Worm (Caenorhabditis elegans): ENCODE data around the gene M03B6.4.

DNA sequence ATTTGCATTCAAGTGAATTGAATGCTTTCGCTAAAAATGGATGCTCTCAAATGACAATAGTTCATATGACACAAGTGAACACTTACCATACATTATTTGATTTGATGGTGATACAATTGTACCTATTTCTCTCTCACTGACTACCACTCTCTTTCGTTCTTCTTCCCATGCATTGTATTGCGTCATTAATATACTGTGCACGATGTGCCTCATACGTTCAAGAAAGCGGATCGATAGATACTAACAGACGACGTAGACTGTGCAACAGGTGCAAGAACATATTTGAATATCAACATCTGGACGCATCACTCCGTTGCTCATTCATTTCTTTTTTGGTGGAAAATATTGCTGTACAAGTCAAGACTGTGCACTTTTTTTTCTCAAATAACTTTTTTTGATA, at the start of gene M03B6.4:
- TF ChIP-seq egl-27 (tag; optimal IDR thresholded peaks at IDR 0.05) = no peak
- TF ChIP-seq nfya-1 (tag; optimal IDR thresholded peaks at IDR 0.05; ENCODE audit: insufficient read depth) = no peak
- no peak for TF ChIP-seq nhr-77 (tag; optimal IDR thresholded peaks at IDR 0.05)
- no peak for TF ChIP-seq ceh-16 (tag; optimal IDR thresholded peaks at IDR 0.05)
- no peak for TF ChIP-seq ceh-28 (tag; optimal IDR thresholded peaks at IDR 0.05)
- no peak for TF ChIP-seq skn-1 (tag; optimal IDR thresholded peaks at IDR 0.05)
- TF ChIP-seq sea-2 (GFP tag; optimal IDR thresholded peaks at IDR 0.05) = no peak
- TF ChIP-seq nhr-25 (tag; optimal IDR thresholded peaks at IDR 0.05) = no peak
- TF ChIP-seq unc-39 (tag; optimal IDR thresholded peaks at IDR 0.05) = no peak
- no peak for TF ChIP-seq nhr-237 (tag; optimal IDR thresholded peaks at IDR 0.05)
- no peak for TF ChIP-seq fos-1 (tag; optimal IDR thresholded peaks at IDR 0.05)
- TF ChIP-seq pha-4 (tag; optimal IDR thresholded peaks at IDR 0.05) = no peak
- no peak for TF ChIP-seq pqm-1 (tag; optimal IDR thresholded peaks at IDR 0.05)
- no peak for TF ChIP-seq ceh-82 (tag; optimal IDR thresholded peaks at IDR 0.05)
